Worm (Caenorhabditis elegans): ENCODE results near the gene fbxc-33.

DNA sequence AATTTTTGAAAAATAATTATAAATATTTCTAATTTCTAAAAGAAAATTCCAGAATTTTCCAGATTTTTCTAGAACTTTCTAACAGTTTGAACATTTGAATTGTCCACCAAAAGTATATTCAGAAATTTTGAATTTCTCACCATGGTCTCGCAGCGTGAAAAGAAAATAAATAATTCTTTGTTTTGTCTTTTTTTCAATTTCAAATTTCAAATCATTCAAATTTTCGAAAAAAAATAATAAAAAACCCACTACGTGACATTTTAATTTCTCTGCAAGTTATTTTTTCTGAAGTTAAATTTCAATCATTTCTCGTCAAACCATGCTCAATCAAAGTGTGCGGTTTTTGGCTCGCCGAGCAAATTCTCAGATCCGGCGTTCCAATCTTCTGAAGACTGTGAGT is 19.2 kb downstream of the fbxc-33 start, which contains the start of gene acs-15:
- TF ChIP-seq egl-27 (tag; optimal IDR thresholded peaks at IDR 0.05) (no peak), ZK546.5 (tag; optimal IDR thresholded peaks at IDR 0.05) (no peak), unc-39 (tag; optimal IDR thresholded peaks at IDR 0.05) (no peak)
